Worm (Caenorhabditis elegans) whole organism, midembryonic: ENCODE data around the gene srj-7.

Source experiments
- T22C8.4 ChIP-seq: fragments of 200-800 bp; sonication (Bioruptor generic); IDR thresholded peaks from 2 replicates; pipeline ENCODE4 v1.3.6; 2022; ENCODE audit warnings: missing genetic modification characterization, missing compliant biosample characterization
- cog-1 ChIP-seq: sonication (generic microtip); optimal IDR thresholded peaks from 2 replicates; lab custom pipeline; 2016; ENCODE audit warnings: missing genetic modification characterization, missing compliant biosample characterization
- flt-1 ChIP-seq: fragments of 200-800 bp; sonication (Bioruptor generic); IDR thresholded peaks from 2 replicates; pipeline ENCODE4 v1.3.6; 2022; ENCODE audit warnings: missing genetic modification characterization, missing compliant biosample characterization
- tab-1 ChIP-seq: fragments of 200-800 bp; sonication (Bioruptor generic); IDR thresholded peaks from 2 replicates; pipeline ENCODE4 v1.3.6; 2022; ENCODE audit warnings: missing genetic modification characterization, missing compliant biosample characterization

ce11 chrV:3260075-3260474 lies 15.3 kb downstream of the srj-7 start, which contains the start of gene srbc-5:
- TF ChIP-seq T22C8.4 (GFP tag; lab: Robert Waterston, UW) (no peak), cog-1 (tag; lab: Kevin White, UChicago) (no peak), tab-1 (GFP tag; lab: Robert Waterston, UW) (no peak), flt-1 (GFP tag; lab: Robert Waterston, UW) (no peak)
